Worm (Caenorhabditis elegans) whole organism, young adult: ENCODE results near the gene eelo-2.

Experiments
- F49E8.2 ChIP-seq: sonication (generic microtip); optimal IDR thresholded peaks from 3 replicates; lab custom pipeline; 2017; ENCODE audit warnings: missing genetic modification characterization, mild to moderate bottlenecking, missing compliant biosample characterization, antibody characterized with exemption, moderate library complexity; ENCODE audit not compliant: insufficient read depth
- Y67H2A.10 ChIP-seq: fragments of 200-800 bp; sonication (Bioruptor generic); conservative IDR thresholded peaks from 2 replicates; pipeline ENCODE4 v1.3.6; 2022; ENCODE audit warnings: missing genetic modification reagents, missing genetic modification characterization, missing compliant biosample characterization
- ama-1 ChIP-seq, 3 experiments: fragments of 150-350 bp in 1 of 3; sonication (generic microtip) in 2 of 3; optimal IDR thresholded peaks; 2 replicates each; lab custom pipeline; 2014 to 2018; ENCODE audit warnings: missing biosample characterization in 2 of 3, missing genetic modification characterization in 2 of 3, missing genetic modification reagents in 2 of 3
- bed-1 ChIP-seq: fragments of 200-800 bp; sonication (Bioruptor generic); IDR thresholded peaks from 2 replicates; pipeline ENCODE4 v1.3.6; 2022; ENCODE audit warnings: missing genetic modification reagents, missing genetic modification characterization, missing compliant biosample characterization
- egrh-3 ChIP-seq: fragments of 200-800 bp; sonication (Bioruptor generic); IDR thresholded peaks from 2 replicates; pipeline ENCODE4 v1.3.6; 2022; ENCODE audit warnings: missing genetic modification reagents, missing genetic modification characterization, missing compliant biosample characterization
- him-1 ChIP-seq: sonication (generic microtip); optimal IDR thresholded peaks from 2 replicates; lab custom pipeline; 2016; ENCODE audit warnings: missing genotype, missing genetic modification reagents, missing genetic modification characterization, missing compliant biosample characterization
- mes-4 ChIP-seq: sonication (generic microtip); optimal IDR thresholded peaks from 2 replicates; lab custom pipeline; 2016; ENCODE audit warnings: missing genotype, missing genetic modification characterization, missing compliant biosample characterization
- pbrm-1 ChIP-seq: fragments of 200-800 bp; sonication (Bioruptor generic); IDR thresholded peaks from 2 replicates; pipeline ENCODE4 v1.3.6; 2022; ENCODE audit warnings: missing genetic modification reagents, missing genetic modification characterization, missing compliant biosample characterization
- rec-8 ChIP-seq, 2 experiments: sonication (generic microtip); optimal IDR thresholded peaks; 2 replicates each; lab custom pipeline; 2016; ENCODE audit warnings: mild to moderate bottlenecking in 2 of 2, missing genetic modification characterization in 2 of 2, missing genetic modification reagents in 2 of 2, missing genotype in 2 of 2, missing biosample characterization in 1 of 2, missing compliant biosample characterization in 1 of 2, moderate library complexity in 1 of 2
- sea-2 ChIP-seq: fragments of 200-800 bp; sonication (Bioruptor generic); IDR thresholded peaks from 2 replicates; pipeline ENCODE4 v1.3.6; 2022; ENCODE audit warnings: missing genetic modification characterization, missing compliant biosample characterization
- unc-62 ChIP-seq: fragments of 150-350 bp; optimal IDR thresholded peaks from 2 replicates; lab custom pipeline; 2014; ENCODE audit warnings: missing biosample characterization, missing genetic modification reagents, missing genetic modification characterization
- xnd-1 ChIP-seq: sonication (generic microtip); optimal IDR thresholded peaks from 2 replicates; lab custom pipeline; 2016; ENCODE audit warnings: missing genotype, missing genetic modification reagents, missing genetic modification characterization, missing compliant biosample characterization

DNA sequence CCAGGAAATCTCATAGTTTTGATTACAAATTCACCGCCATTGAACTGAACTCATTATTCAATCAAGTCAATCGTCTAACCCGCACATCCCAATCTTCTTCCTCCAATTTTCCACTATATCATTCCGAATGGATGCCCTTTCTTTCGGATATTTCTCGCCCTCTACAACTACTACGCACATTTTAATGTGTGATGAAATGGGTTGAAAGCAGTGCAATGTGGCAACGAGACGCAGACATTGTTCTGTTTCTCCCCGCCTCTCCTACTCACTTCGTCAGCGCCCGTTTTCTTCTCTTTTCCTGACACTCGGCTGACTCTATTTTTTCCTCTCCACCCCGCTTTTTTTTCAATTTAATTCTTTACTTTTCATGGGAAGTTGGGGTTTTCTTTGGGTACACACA lies 18.7 kb downstream of the eelo-2 start:
- no peak for TF ChIP-seq unc-62 (GFP tag; lab: Kevin White, UChicago)
- no peak for TF ChIP-seq F49E8.2 (tag; lab: Kevin White, UChicago)
- no peak for TF ChIP-seq xnd-1 (tag; lab: Kevin White, UChicago)
- TF ChIP-seq egrh-3 (GFP tag; lab: Robert Waterston, UW) = no peak
- no peak for TF ChIP-seq rec-8 (tag; optimal IDR thresholded peaks at IDR 0.05; lab: Kevin White, UChicago)
- no peak for TF ChIP-seq mes-4 (tag; lab: Kevin White, UChicago)
- TF ChIP-seq ama-1 (optimal IDR thresholded peaks at IDR 0.05; lab: Kevin White, UChicago) = peak; percentile 33
- no peak for TF ChIP-seq ama-1 (GFP tag; optimal IDR thresholded peaks at IDR 0.05; lab: Kevin White, UChicago)
- no peak for TF ChIP-seq sea-2
- TF ChIP-seq him-1 (tag; lab: Kevin White, UChicago) = no peak
- no peak for TF ChIP-seq bed-1
- no peak for TF ChIP-seq pbrm-1 (GFP tag; lab: Robert Waterston, UW)
- no peak for TF ChIP-seq Y67H2A.10 (GFP tag; lab: Robert Waterston, UW)
